Comparison of ENCODE assay signal across 1 fruit fly cellular context in genomic region chr3L:11528397-11528923, dm6.
A peak's percentile ranks its signal among the peaks of the same experiment; 100 is the strongest.
TF ChIP-seq lines count a peak whose summit lies in the region.

No protein-coding gene starts in this region.

TF ChIP-seq in whole organism, embryonic, 481 proteins besides CTCF, POLR2A, EP300 and RAD21 (continued from another document):
- TF ChIP-seq CG15514 (GFP tag; optimal IDR thresholded peaks at IDR 0.05; lab: Kevin White, UChicago), result peak; percentile 34
- peak; percentile 20 for TF ChIP-seq Vsx1 (GFP tag; optimal IDR thresholded peaks at IDR 0.05; lab: Kevin White, UChicago)
- TF ChIP-seq CG6254 (GFP tag; optimal IDR thresholded peaks at IDR 0.05; lab: Kevin White, UChicago), result no peak
- TF ChIP-seq CG15269 (tag; optimal IDR thresholded peaks at IDR 0.05; lab: Kevin White, UChicago), result peak; percentile 25
- TF ChIP-seq Meics (GFP tag; optimal IDR thresholded peaks at IDR 0.05; lab: Kevin White, UChicago), result peak; percentile 42
- TF ChIP-seq odd (GFP tag; optimal IDR thresholded peaks at IDR 0.05; lab: Kevin White, UChicago), result peak; percentile 19
